Fruit fly (Drosophila melanogaster) whole organism: ENCODE data around the gene kumpel.

Experiments
- CG8478 ChIP-seq: fragments of >200 bp; optimal IDR thresholded peaks from 2 replicates; lab custom pipeline; 2018; ENCODE audit warnings: inconsistent platforms
- Dll ChIP-seq: fragments of >200 bp; optimal IDR thresholded peaks from 2 replicates; lab custom pipeline; 2017
- pan ChIP-seq: fragments of >200 bp; optimal IDR thresholded peaks from 2 replicates; lab custom pipeline; 2017
- psq ChIP-seq: fragments of >200 bp; optimal IDR thresholded peaks from 2 replicates; lab custom pipeline; 2017

DNA sequence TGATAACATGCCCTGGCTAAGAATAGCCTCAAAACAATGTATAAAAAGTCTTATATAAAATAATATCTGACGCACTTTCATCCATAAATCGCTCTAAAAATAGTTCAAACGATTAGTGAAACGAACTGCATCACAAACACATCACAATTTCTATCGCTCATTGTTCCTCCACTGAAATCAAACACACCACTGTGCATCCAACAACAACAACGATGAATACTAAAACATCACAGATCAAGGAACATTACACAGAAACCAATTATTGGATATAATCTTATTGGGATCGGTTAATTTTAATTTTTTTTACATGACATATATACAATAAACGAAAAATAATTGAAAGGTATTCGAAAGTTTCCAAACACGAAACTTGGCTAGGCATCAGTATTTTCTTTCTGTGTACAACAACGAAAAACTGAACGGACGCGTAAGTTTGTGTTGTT lies 27.5 kb upstream of the kumpel start:
- TF ChIP-seq pan (lab: Kevin White, UChicago): no peak
- no peak for TF ChIP-seq Dll (lab: Kevin White, UChicago)
- no peak for TF ChIP-seq CG8478
- no peak for TF ChIP-seq psq
